Fruit fly (Drosophila melanogaster): ENCODE results near the gene CG9547.
A peak's percentile ranks its signal among the peaks of the same experiment; 100 is the strongest.

Gene CG9547

dm6 chr2L:6455955-6456599, 38.3 kb downstream of the CG9547 start, which contains the start of gene frj (continued):
- TF ChIP-seq Myb (GFP tag; optimal IDR thresholded peaks at IDR 0.05) = peak; percentile 69
- peak; percentile 54 for TF ChIP-seq CG7928 (GFP tag; optimal IDR thresholded peaks at IDR 0.05)
- peak; percentile 84 for TF ChIP-seq Rfx (GFP tag; IDR thresholded peaks at IDR 0.05)
- peak; percentile 29 for TF ChIP-seq D (optimal IDR thresholded peaks at IDR 0.05)
- TF ChIP-seq D (GFP tag; optimal IDR thresholded peaks at IDR 0.05) = peak; percentile 36
- peak in 1 of 2 experiments; percentile 33 for TF ChIP-seq crp (GFP tag; optimal IDR thresholded peaks at IDR 0.05)
- no peak for TF ChIP-seq grn (GFP tag; optimal IDR thresholded peaks at IDR 0.05)
- no peak for TF ChIP-seq wek (GFP tag; optimal IDR thresholded peaks at IDR 0.05)
- TF ChIP-seq CG9437 (GFP tag; optimal IDR thresholded peaks at IDR 0.05) = peak; percentile 22
- TF ChIP-seq chm (GFP tag; IDR thresholded peaks at IDR 0.05) = no peak
- peak; percentile 70 for TF ChIP-seq CG8089 (GFP tag; optimal IDR thresholded peaks at IDR 0.05)
- peak; percentile 59; the same call in 2 of the 3 replicates for TF ChIP-seq zfh1 (GFP tag; IDR thresholded peaks at IDR 0.05)
- peak; percentile 4 for TF ChIP-seq CG13296 (GFP tag; optimal IDR thresholded peaks at IDR 0.05)
- TF ChIP-seq HmgD (GFP tag; optimal IDR thresholded peaks at IDR 0.05) = peak; percentile 76
- peak; percentile 67; the same call in 2 of the 3 replicates for TF ChIP-seq otp (GFP tag; IDR thresholded peaks at IDR 0.05)
- no peak for TF ChIP-seq Fer1 (GFP tag; optimal IDR thresholded peaks at IDR 0.05)
- TF ChIP-seq crc (GFP tag; optimal IDR thresholded peaks at IDR 0.05) = peak; percentile 29
- TF ChIP-seq nmo (GFP tag; optimal IDR thresholded peaks at IDR 0.05) = peak; percentile 87
- TF ChIP-seq CG14667 (GFP tag; IDR thresholded peaks at IDR 0.05) = peak; percentile 34; the same call in 1 of the 2 replicates
- TF ChIP-seq CG6689 (GFP tag; IDR thresholded peaks at IDR 0.05) = peak; percentile 51
- TF ChIP-seq Abd-B (GFP tag; optimal IDR thresholded peaks at IDR 0.05) = peak; percentile 80
- TF ChIP-seq gsb-n (tag; optimal IDR thresholded peaks at IDR 0.05) = peak; percentile 39
- TF ChIP-seq CG31441 (GFP tag; IDR thresholded peaks at IDR 0.05) = peak; percentile 73
- TF ChIP-seq prd (optimal IDR thresholded peaks at IDR 0.05) = no peak
- TF ChIP-seq prd (GFP tag; IDR thresholded peaks at IDR 0.05) = peak; percentile 81
- TF ChIP-seq CG18599 (GFP tag; optimal IDR thresholded peaks at IDR 0.05) = peak; percentile 46
- TF ChIP-seq CG1792 (GFP tag; optimal IDR thresholded peaks at IDR 0.05) = no peak
- TF ChIP-seq zfh2 (GFP tag; optimal IDR thresholded peaks at IDR 0.05) = peak; percentile 68
- TF ChIP-seq Ada2b (GFP tag; IDR thresholded peaks at IDR 0.05) = peak; percentile 31; the same call in 1 of the 2 replicates
- no peak for TF ChIP-seq CG3407 (GFP tag; optimal IDR thresholded peaks at IDR 0.05)
- peak; percentile 79 for TF ChIP-seq CG1024 (GFP tag; IDR thresholded peaks at IDR 0.05)
- TF ChIP-seq CG11695 (GFP tag; IDR thresholded peaks at IDR 0.05) = 0 out of 3 replicates have a peak, but pooled peaks have one; percentile 30
- peak; percentile 61 for TF ChIP-seq Dip3 (GFP tag; optimal IDR thresholded peaks at IDR 0.05)
- no peak for TF ChIP-seq HLHmδ (GFP tag; optimal IDR thresholded peaks at IDR 0.05)
- no peak for TF ChIP-seq CG2199 (GFP tag; IDR thresholded peaks at IDR 0.05)
- peak; percentile 72 for TF ChIP-seq Dll (GFP tag; IDR thresholded peaks at IDR 0.05; ENCODE audit: partially characterized antibody)
- peak; percentile 59; the same call in 2 of the 3 replicates for TF ChIP-seq Dbx (GFP tag; IDR thresholded peaks at IDR 0.05)
- TF ChIP-seq CG17385 (GFP tag; optimal IDR thresholded peaks at IDR 0.05) = peak; percentile 10
- TF ChIP-seq Doc2 (GFP tag; IDR thresholded peaks at IDR 0.05) = no peak
- TF ChIP-seq fd64A (GFP tag; optimal IDR thresholded peaks at IDR 0.05) = no peak
- TF ChIP-seq Bdp1 (GFP tag; optimal IDR thresholded peaks at IDR 0.05) = peak; percentile 60
- peak; percentile 95 for TF ChIP-seq CG30020 (tag; optimal IDR thresholded peaks at IDR 0.05)
- peak; percentile 37 for TF ChIP-seq CG34376 (GFP tag; optimal IDR thresholded peaks at IDR 0.05)
- peak; percentile 59 for TF ChIP-seq CG3995 (GFP tag; optimal IDR thresholded peaks at IDR 0.05)
- TF ChIP-seq Med (GFP tag) = peak; percentile 93
- no peak for TF ChIP-seq disco-r (GFP tag; optimal IDR thresholded peaks at IDR 0.05)
- no peak for TF ChIP-seq schlank (tag; optimal IDR thresholded peaks at IDR 0.05)
- no peak for TF ChIP-seq CG14965 (GFP tag; optimal IDR thresholded peaks at IDR 0.05; ENCODE audit: borderline replicate concordance)
- TF ChIP-seq Trl (optimal IDR thresholded peaks at IDR 0.05) = no peak
- peak; percentile 64 for TF ChIP-seq Trl (GFP tag; optimal IDR thresholded peaks at IDR 0.05)
- TF ChIP-seq CG4424 (GFP tag; optimal IDR thresholded peaks at IDR 0.05) = peak; percentile 66

Data from whole organism, embryonic.